Worm (Caenorhabditis elegans) whole organism, L4 larva: ENCODE measurements around the gene Y54G2A.38.

Source experiments
- mdl-1 ChIP-seq, 2 experiments: fragments of 150-350 bp in 1 of 2; sonication (generic microtip) in 1 of 2; optimal IDR thresholded peaks; 2 replicates each; lab custom pipeline; 2014 to 2017; ENCODE audit warnings: missing biosample characterization in 2 of 2, missing genetic modification characterization in 2 of 2
- skn-1 ChIP-seq: fragments of 150-350 bp; optimal IDR thresholded peaks from 2 replicates; lab custom pipeline; 2014; ENCODE audit warnings: missing biosample characterization, missing genetic modification characterization
- zfp-3 ChIP-seq: fragments of 200-800 bp; sonication (Bioruptor generic); conservative IDR thresholded peaks from 2 replicates; pipeline ENCODE4 v1.3.6; 2022; ENCODE audit warnings: missing genetic modification reagents, missing genetic modification characterization, missing compliant biosample characterization

DNA sequence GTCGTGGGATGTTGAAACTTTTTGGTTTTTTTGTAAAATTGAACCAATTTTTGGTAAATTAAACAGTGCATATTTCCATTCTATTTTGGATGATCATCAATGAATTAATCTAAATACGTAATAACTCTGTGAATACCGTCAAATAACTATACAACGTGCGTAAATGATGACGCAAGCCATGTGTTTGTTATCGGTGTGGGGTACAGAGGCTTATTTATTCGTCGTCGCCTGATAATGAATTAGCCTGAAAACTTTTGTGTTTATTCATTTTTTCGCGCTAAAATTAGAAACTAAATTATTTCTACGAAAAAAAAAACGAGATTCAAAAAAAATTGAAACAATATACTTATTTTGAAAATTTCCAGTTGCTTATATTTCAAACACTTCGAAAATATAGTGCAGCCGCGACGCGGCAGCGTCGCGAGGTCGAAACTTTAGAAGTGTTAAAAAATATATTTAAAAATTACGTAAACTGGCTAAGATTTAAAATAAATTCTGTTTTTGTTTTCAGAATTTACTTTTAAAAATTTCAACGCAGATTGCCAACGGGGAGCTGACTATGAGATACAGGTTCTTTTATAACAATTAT is 10.3 kb upstream of the Y54G2A.38 start:
- TF ChIP-seq zfp-3 (GFP tag; lab: Robert Waterston, UW) (no peak), skn-1 (tag; lab: Kevin White, UChicago) (no peak), mdl-1 (tag; optimal IDR thresholded peaks at IDR 0.05; lab: Kevin White, UChicago) (no peak)
